Worm (Caenorhabditis elegans): ENCODE measurements around the gene psmd-9.

DNA sequence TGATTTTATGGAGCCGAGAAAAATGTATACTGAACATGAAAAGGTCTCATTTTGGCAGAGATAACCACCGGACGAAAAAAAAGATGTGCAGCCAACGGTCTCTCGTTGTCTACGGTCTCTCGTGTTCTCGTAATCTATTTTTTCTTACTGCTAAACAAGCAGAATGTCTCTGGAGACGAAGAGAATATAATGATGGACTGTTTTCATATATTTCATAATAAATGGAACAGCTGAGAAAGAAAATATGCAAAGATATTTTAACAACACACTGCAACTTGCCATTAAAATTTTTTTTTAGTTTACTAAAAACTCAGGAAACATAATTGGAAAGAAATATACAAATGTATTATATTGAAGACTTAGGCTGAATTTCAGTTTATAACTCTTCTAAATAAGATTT, 28.2 kb downstream of the psmd-9 start:
- TF ChIP-seq zag-1 (tag; optimal IDR thresholded peaks at IDR 0.05) (no peak), egl-27 (tag; optimal IDR thresholded peaks at IDR 0.05) (no peak), mdl-1 (tag; optimal IDR thresholded peaks at IDR 0.05) (no peak), skn-1 (tag; optimal IDR thresholded peaks at IDR 0.05) (no peak), nhr-77 (tag; optimal IDR thresholded peaks at IDR 0.05) (no peak), nhr-10 (tag; optimal IDR thresholded peaks at IDR 0.05) (no peak), sma-3 (GFP tag; optimal IDR thresholded peaks at IDR 0.05) (no peak), elt-1 (tag; optimal IDR thresholded peaks at IDR 0.05) (no peak), blmp-1 (tag; optimal IDR thresholded peaks at IDR 0.05; ENCODE audit: insufficient read depth) (no peak), nhr-12 (tag; optimal IDR thresholded peaks at IDR 0.05) (no peak), lsy-2 (tag; optimal IDR thresholded peaks at IDR 0.05) (no peak), nhr-237 (tag; optimal IDR thresholded peaks at IDR 0.05) (no peak), ZK546.5 (tag; optimal IDR thresholded peaks at IDR 0.05) (no peak)

All from whole organism, L2 larva.